Fruit fly (Drosophila melanogaster) whole organism, embryonic: ENCODE measurements around the gene CG3448.
A peak's percentile ranks its signal among the peaks of the same experiment; 100 is the strongest.

Experiments
- Blimp-1 ChIP-seq: fragments of 200-800 bp; sonication (Bioruptor generic); optimal IDR thresholded peaks from 3 replicates; lab custom pipeline; 2018; ENCODE audit warnings: missing biosample characterization, missing genetic modification characterization, mild to moderate bottlenecking, moderate library complexity, missing genetic modification reagents
- C15 ChIP-seq: fragments of 200-800 bp; sonication (Bioruptor generic); IDR thresholded peaks from 3 replicates; pipeline ENCODE4 v1.3.6; 2022; ENCODE audit warnings: missing biosample characterization, missing genetic modification characterization
- CG10959 ChIP-seq: fragments of 200-800 bp; sonication (Bioruptor generic); IDR thresholded peaks from 2 replicates; pipeline ENCODE4 v1.3.6; 2022; ENCODE audit warnings: missing biosample characterization, missing genetic modification characterization
- CG12219 ChIP-seq: fragments of 200-800 bp; sonication (Bioruptor generic); optimal IDR thresholded peaks from 3 replicates; lab custom pipeline; 2018; ENCODE audit warnings: missing biosample characterization, mild to moderate bottlenecking, missing genetic modification characterization
- CG12744 ChIP-seq: fragments of 200-800 bp; sonication (Bioruptor generic); optimal IDR thresholded peaks from 2 replicates; lab custom pipeline; 2016; ENCODE audit warnings: missing biosample characterization, missing genetic modification characterization
- CG13296 ChIP-seq: fragments of 200-800 bp; sonication (Bioruptor generic); optimal IDR thresholded peaks from 3 replicates; lab custom pipeline; 2018; ENCODE audit warnings: missing biosample characterization, mild to moderate bottlenecking, missing genetic modification characterization
- CG15269 ChIP-seq: fragments of 200-800 bp; sonication (Bioruptor generic); optimal IDR thresholded peaks from 2 replicates; lab custom pipeline; 2018; ENCODE audit warnings: missing biosample characterization, mild to moderate bottlenecking, missing genetic modification characterization, moderate library complexity
- CG17829 ChIP-seq: fragments of 200-800 bp; optimal IDR thresholded peaks from 2 replicates; lab custom pipeline; 2019; ENCODE audit warnings: missing biosample characterization, mild to moderate bottlenecking, missing genetic modification characterization, moderate library complexity
- CG1792 ChIP-seq: fragments of 200-800 bp; sonication (Bioruptor generic); optimal IDR thresholded peaks from 2 replicates; lab custom pipeline; 2016; ENCODE audit warnings: missing biosample characterization, missing genetic modification characterization
- CG18262 ChIP-seq: fragments of 200-800 bp; optimal IDR thresholded peaks from 3 replicates; lab custom pipeline; 2019; ENCODE audit warnings: missing biosample characterization, mild to moderate bottlenecking, missing genetic modification characterization, moderate library complexity
- CG18599 ChIP-seq: fragments of 200-800 bp; sonication (Bioruptor generic); optimal IDR thresholded peaks from 3 replicates; lab custom pipeline; 2017; ENCODE audit warnings: missing biosample characterization, missing genetic modification characterization, mild to moderate bottlenecking, moderate library complexity, missing genetic modification reagents
- CG31224 ChIP-seq: fragments of 200-800 bp; sonication (Bioruptor generic); IDR thresholded peaks from 2 replicates; pipeline ENCODE4 v1.3.6; 2022; ENCODE audit warnings: missing biosample characterization, missing genetic modification characterization
- CG31365 ChIP-seq: fragments of 200-800 bp; sonication (Bioruptor generic); optimal IDR thresholded peaks from 2 replicates; lab custom pipeline; 2018; ENCODE audit warnings: missing biosample characterization, mild to moderate bottlenecking, missing genetic modification characterization
- CG34376 ChIP-seq: fragments of 200-800 bp; sonication (Bioruptor generic); optimal IDR thresholded peaks from 2 replicates; lab custom pipeline; 2018; ENCODE audit warnings: missing biosample characterization, mild to moderate bottlenecking, missing genetic modification characterization
- CG4328 ChIP-seq: fragments of 200-800 bp; sonication (Bioruptor generic); optimal IDR thresholded peaks from 3 replicates; lab custom pipeline; 2017; ENCODE audit warnings: missing biosample characterization, missing genetic modification reagents, missing genetic modification characterization
- CG4730 ChIP-seq: fragments of 200-800 bp; sonication (Bioruptor generic); IDR thresholded peaks from 2 replicates; pipeline ENCODE4 v1.3.6; 2022; ENCODE audit warnings: missing biosample characterization, missing genetic modification characterization
- CG5953 ChIP-seq: fragments of 200-800 bp; sonication (Bioruptor generic); IDR thresholded peaks from 2 replicates; pipeline ENCODE4 v1.3.6; 2022; ENCODE audit warnings: missing biosample characterization, missing genetic modification characterization
- CG6791 ChIP-seq: fragments of 200-800 bp; sonication (Bioruptor generic); IDR thresholded peaks from 3 replicates; pipeline ENCODE4 v1.3.6; 2022; ENCODE audit warnings: missing biosample characterization, missing genetic modification characterization; ENCODE audit not compliant: partially characterized antibody
- CG6854 ChIP-seq: fragments of 200-800 bp; sonication (Bioruptor generic); optimal IDR thresholded peaks from 3 replicates; lab custom pipeline; 2017; ENCODE audit warnings: missing biosample characterization, mild to moderate bottlenecking, missing genetic modification characterization
- CG7271 ChIP-seq: fragments of 200-800 bp; sonication (Bioruptor generic); optimal IDR thresholded peaks from 2 replicates; lab custom pipeline; 2018; ENCODE audit warnings: missing biosample characterization, mild to moderate bottlenecking, missing genetic modification characterization, moderate library complexity
- Dek ChIP-seq: fragments of 200-800 bp; sonication (Bioruptor generic); optimal IDR thresholded peaks from 3 replicates; lab custom pipeline; 2019; ENCODE audit warnings: missing biosample characterization, mild to moderate bottlenecking, missing genetic modification characterization, moderate library complexity
- Dll ChIP-seq: fragments of 200-800 bp; sonication (Bioruptor generic); IDR thresholded peaks from 4 replicates; pipeline ENCODE4 v1.3.6; 2022; ENCODE audit warnings: missing biosample characterization, missing genetic modification characterization; ENCODE audit not compliant: partially characterized antibody
- Doc2 ChIP-seq: fragments of 200-800 bp; sonication (Bioruptor generic); IDR thresholded peaks from 2 replicates; pipeline ENCODE4 v1.3.6; 2022; ENCODE audit warnings: missing biosample characterization, missing genetic modification characterization
- ERR ChIP-seq: fragments of 200-800 bp; sonication (Bioruptor generic); optimal IDR thresholded peaks from 2 replicates; lab custom pipeline; 2016; ENCODE audit warnings: missing biosample characterization, missing genetic modification characterization
- Elba2 ChIP-seq: fragments of 200-800 bp; sonication (Bioruptor generic); optimal IDR thresholded peaks from 3 replicates; lab custom pipeline; 2016; ENCODE audit warnings: missing biosample characterization, missing genetic modification characterization
- Neu2 ChIP-seq: fragments of 200-800 bp; sonication (Bioruptor generic); optimal IDR thresholded peaks from 3 replicates; lab custom pipeline; 2016; ENCODE audit warnings: missing biosample characterization, missing genetic modification characterization, borderline replicate concordance
- Ravus ChIP-seq: fragments of 200-800 bp; sonication (Bioruptor generic); IDR thresholded peaks from 2 replicates; pipeline ENCODE4 v1.3.6; 2022; ENCODE audit warnings: missing biosample characterization, missing genetic modification characterization
- Usf ChIP-seq: fragments of 200-800 bp; sonication (Bioruptor generic); optimal IDR thresholded peaks from 2 replicates; lab custom pipeline; 2017; ENCODE audit warnings: missing genotype, missing biosample characterization, missing genetic modification characterization
- amos ChIP-seq: fragments of 200-800 bp; sonication (Bioruptor generic); IDR thresholded peaks from 2 replicates; pipeline ENCODE4 v1.3.6; 2022; ENCODE audit warnings: missing biosample characterization, missing genetic modification characterization; ENCODE audit not compliant: partially characterized antibody
- bigmax ChIP-seq: fragments of 200-800 bp; sonication (Bioruptor generic); optimal IDR thresholded peaks from 2 replicates; lab custom pipeline; 2018; ENCODE audit warnings: missing biosample characterization, mild to moderate bottlenecking, missing genetic modification characterization
- cato ChIP-seq: fragments of 200-800 bp; sonication (Bioruptor generic); optimal IDR thresholded peaks from 2 replicates; lab custom pipeline; 2016; ENCODE audit warnings: missing biosample characterization, missing genetic modification characterization, borderline replicate concordance
- dmrt11E ChIP-seq: fragments of 200-800 bp; sonication (Bioruptor generic); optimal IDR thresholded peaks from 3 replicates; lab custom pipeline; 2018; ENCODE audit warnings: missing biosample characterization, mild to moderate bottlenecking, missing genetic modification characterization, moderate library complexity
- fd96Cb ChIP-seq: fragments of 200-800 bp; sonication (Bioruptor generic); optimal IDR thresholded peaks from 2 replicates; lab custom pipeline; 2018; ENCODE audit warnings: missing biosample characterization, mild to moderate bottlenecking, missing genetic modification characterization, moderate library complexity
- ftz-f1 ChIP-seq: fragments of 200-800 bp; sonication (Bioruptor generic); optimal IDR thresholded peaks from 2 replicates; lab custom pipeline; 2016; ENCODE audit warnings: missing biosample characterization, missing genetic modification characterization
- gcm ChIP-seq: fragments of 200-800 bp; sonication (Bioruptor generic); optimal IDR thresholded peaks from 2 replicates; lab custom pipeline; 2019; ENCODE audit warnings: missing biosample characterization, mild to moderate bottlenecking, missing genetic modification characterization, moderate library complexity
- gro ChIP-seq: fragments of 200-800 bp; sonication (Bioruptor generic); optimal IDR thresholded peaks from 2 replicates; lab custom pipeline; 2016; ENCODE audit warnings: missing biosample characterization, missing genetic modification characterization
- her ChIP-seq: fragments of 200-800 bp; sonication (Bioruptor generic); optimal IDR thresholded peaks from 2 replicates; lab custom pipeline; 2016; ENCODE audit warnings: missing biosample characterization, missing genetic modification characterization
- jigr1 ChIP-seq: fragments of 200-800 bp; sonication (Bioruptor generic); IDR thresholded peaks from 3 replicates; pipeline ENCODE4 v1.3.6; 2022; ENCODE audit warnings: missing biosample characterization, missing genetic modification characterization
- nom ChIP-seq: fragments of 200-800 bp; sonication (Bioruptor generic); optimal IDR thresholded peaks from 2 replicates; lab custom pipeline; 2017; ENCODE audit warnings: missing biosample characterization, missing genetic modification characterization, mild to moderate bottlenecking, moderate library complexity, missing genetic modification reagents
- oc ChIP-seq: fragments of 200-800 bp; sonication (Bioruptor generic); optimal IDR thresholded peaks from 2 replicates; lab custom pipeline; 2018; ENCODE audit warnings: missing biosample characterization, mild to moderate bottlenecking, missing genetic modification characterization, moderate library complexity
- phol ChIP-seq: fragments of 200-800 bp; sonication (Bioruptor generic); optimal IDR thresholded peaks from 3 replicates; lab custom pipeline; 2018; ENCODE audit warnings: missing biosample characterization, mild to moderate bottlenecking, missing genetic modification characterization, moderate library complexity
- pum ChIP-seq: fragments of 200-800 bp; sonication (Bioruptor generic); optimal IDR thresholded peaks from 2 replicates; lab custom pipeline; 2016; ENCODE audit warnings: missing biosample characterization, missing genetic modification characterization
- schlank ChIP-seq: fragments of 200-800 bp; sonication (Bioruptor generic); optimal IDR thresholded peaks from 2 replicates; lab custom pipeline; 2018; ENCODE audit warnings: missing biosample characterization, mild to moderate bottlenecking, missing genetic modification characterization
- scrt ChIP-seq: fragments of 200-800 bp; sonication (Bioruptor generic); optimal IDR thresholded peaks from 2 replicates; lab custom pipeline; 2018; ENCODE audit warnings: missing biosample characterization, mild to moderate bottlenecking, missing genetic modification characterization, moderate library complexity
- sens ChIP-seq: fragments of 200-800 bp; sonication (Bioruptor generic); peaks from one replicate; lab custom pipeline; 2016; ENCODE audit warnings: missing biosample characterization, missing genetic modification characterization
- seq ChIP-seq: fragments of 200-800 bp; sonication (Bioruptor generic); IDR thresholded peaks from 2 replicates; pipeline ENCODE4 v1.3.6; 2022; ENCODE audit warnings: missing biosample characterization, missing genetic modification characterization
- so ChIP-seq: fragments of 200-800 bp; sonication (Bioruptor generic); IDR thresholded peaks from 3 replicates; pipeline ENCODE4 v1.3.6; 2022; ENCODE audit warnings: missing biosample characterization, missing genetic modification characterization
- stc ChIP-seq: fragments of 200-800 bp; sonication (Bioruptor generic); IDR thresholded peaks from 2 replicates; pipeline ENCODE4 v1.3.6; 2022; ENCODE audit warnings: missing biosample characterization, missing genetic modification characterization
- stwl ChIP-seq: fragments of 200-800 bp; sonication (Bioruptor generic); optimal IDR thresholded peaks from 3 replicates; lab custom pipeline; 2018; ENCODE audit warnings: missing biosample characterization, mild to moderate bottlenecking, missing genetic modification characterization, moderate library complexity

CG3448 gene

DNA sequence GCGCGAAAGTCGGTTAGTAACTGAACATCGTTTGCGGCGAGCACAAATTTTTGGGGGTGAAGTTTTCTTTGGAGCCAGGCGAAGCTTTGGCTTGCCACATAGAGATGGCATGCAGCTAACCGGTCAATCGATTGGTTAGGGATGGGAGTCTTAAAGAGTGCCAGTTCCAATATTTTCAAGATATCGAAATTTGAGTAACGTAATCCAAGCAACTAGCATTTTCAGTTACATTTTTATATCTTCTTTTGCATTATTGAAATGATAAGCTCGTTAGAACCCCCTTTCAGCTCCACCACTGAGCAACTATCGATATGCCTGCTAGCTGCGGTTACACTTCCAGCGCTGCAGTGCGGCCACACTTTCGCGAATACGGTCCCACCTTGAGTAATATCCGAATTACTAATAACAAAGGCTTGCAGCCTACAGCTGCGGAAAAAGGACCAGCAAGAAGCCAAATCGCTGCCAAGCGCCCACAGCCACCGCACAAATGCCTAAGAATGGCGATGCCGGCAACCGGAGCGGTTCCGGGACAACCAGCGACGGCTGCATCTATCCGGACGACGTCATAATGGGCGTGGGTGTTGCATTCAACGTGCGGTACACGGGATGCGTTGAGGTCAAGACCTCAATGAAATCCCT is 24.6 kb downstream of the CG3448 start, which contains the start of the genes Atat and Shc (continued):
- peak; percentile 99 for TF ChIP-seq gro
- peak; percentile 99 for TF ChIP-seq Dek (tag; lab: Kevin White, UChicago)
- peak; percentile 94 for TF ChIP-seq ftz-f1
- peak; percentile 99 for TF ChIP-seq cato
- TF ChIP-seq stc (GFP tag; lab: Robert Waterston, UW): peak; percentile 98
- TF ChIP-seq CG12744: peak; percentile 99
- TF ChIP-seq phol: peak; percentile 99
- peak; percentile 96 for TF ChIP-seq Elba2 (GFP tag; lab: Kevin White, UChicago)
- peak; percentile 97 for TF ChIP-seq her (GFP tag; lab: Kevin White, UChicago)
- TF ChIP-seq CG10959 (GFP tag; lab: Robert Waterston, UW): peak; percentile 99
- peak; percentile 98 for TF ChIP-seq CG17829 (tag; lab: Kevin White, UChicago)
- peak; percentile 100 for TF ChIP-seq pum (GFP tag; lab: Kevin White, UChicago)
- peak; percentile 99 for TF ChIP-seq ERR (GFP tag; lab: Kevin White, UChicago)
- peak; percentile 72 for TF ChIP-seq bigmax (GFP tag; lab: Kevin White, UChicago)
- TF ChIP-seq CG6854 (GFP tag; lab: Kevin White, UChicago): peak; percentile 93
- peak; percentile 98 for TF ChIP-seq seq (GFP tag; lab: Robert Waterston, UW)
- peak; percentile 99 for TF ChIP-seq fd96Cb (tag; lab: Kevin White, UChicago)
- peak; percentile 98 for TF ChIP-seq so (GFP tag; lab: Robert Waterston, UW)
- peak; percentile 98 for TF ChIP-seq CG31224 (GFP tag; lab: Robert Waterston, UW)
- TF ChIP-seq nom: peak; percentile 78
- peak; percentile 96 for TF ChIP-seq CG18262
- peak; percentile 93 for TF ChIP-seq Dll (GFP tag; lab: Robert Waterston, UW)
- peak; percentile 94 for TF ChIP-seq scrt (GFP tag; lab: Kevin White, UChicago)
- TF ChIP-seq Ravus (GFP tag; lab: Robert Waterston, UW): peak; percentile 99
- peak; percentile 99 for TF ChIP-seq CG4730 (GFP tag; lab: Robert Waterston, UW)
- TF ChIP-seq Blimp-1: peak; percentile 96
- TF ChIP-seq schlank (tag; lab: Kevin White, UChicago): peak; percentile 98
- TF ChIP-seq C15 (GFP tag; lab: Robert Waterston, UW): peak; percentile 99
- TF ChIP-seq stwl (tag; lab: Kevin White, UChicago): peak; percentile 48
- peak; percentile 98 for TF ChIP-seq CG5953 (GFP tag; lab: Robert Waterston, UW)
- peak; percentile 99 for TF ChIP-seq CG18599 (GFP tag; lab: Kevin White, UChicago)
- TF ChIP-seq CG1792 (GFP tag; lab: Kevin White, UChicago): peak; percentile 99
- peak; percentile 96 for TF ChIP-seq CG7271
- peak; percentile 87 for TF ChIP-seq CG31365 (tag; lab: Kevin White, UChicago)
- TF ChIP-seq CG13296 (GFP tag; lab: Kevin White, UChicago): peak; percentile 97
- peak; percentile 99 for TF ChIP-seq CG15269 (tag; lab: Kevin White, UChicago)
- TF ChIP-seq jigr1 (GFP tag; lab: Robert Waterston, UW): peak; percentile 100
- TF ChIP-seq CG4328 (GFP tag; lab: Kevin White, UChicago): peak; percentile 97
- TF ChIP-seq Usf (GFP tag; lab: Kevin White, UChicago): peak; percentile 99
- TF ChIP-seq amos: peak; percentile 88
- TF ChIP-seq sens: peak; percentile 100
- TF ChIP-seq CG12219 (GFP tag; lab: Kevin White, UChicago): peak; percentile 94
- peak; percentile 98 for TF ChIP-seq dmrt11E (tag; lab: Kevin White, UChicago)
- TF ChIP-seq oc (tag; lab: Kevin White, UChicago): peak; percentile 97
- TF ChIP-seq CG6791: peak; percentile 85
- peak; percentile 92 for TF ChIP-seq gcm
- peak; percentile 98 for TF ChIP-seq Doc2 (GFP tag; lab: Robert Waterston, UW)
- peak; percentile 99 for TF ChIP-seq CG34376 (GFP tag; lab: Kevin White, UChicago)
- peak; percentile 97 for TF ChIP-seq Neu2 (GFP tag; lab: Kevin White, UChicago)
